Fruit fly (Drosophila melanogaster): ENCODE results near the gene BobA.

BobA gene

dm6 chr3L:14977536-14978495, 31.9 kb upstream of the BobA start (continued):
- TF ChIP-seq Eip93F (GFP tag; optimal IDR thresholded peaks at IDR 0.05) (no peak), net (GFP tag; optimal IDR thresholded peaks at IDR 0.05) (peak; percentile 16), Ets96B (tag; optimal IDR thresholded peaks at IDR 0.05) (peak; percentile 48), fd59A (GFP tag; optimal IDR thresholded peaks at IDR 0.05) (peak; percentile 49), CG8319 (GFP tag; optimal IDR thresholded peaks at IDR 0.05) (peak; percentile 5), CG32006 (GFP tag; optimal IDR thresholded peaks at IDR 0.05) (peak; percentile 61), fd85E (GFP tag; optimal IDR thresholded peaks at IDR 0.05) (no peak), CG3032 (tag; optimal IDR thresholded peaks at IDR 0.05) (peak; percentile 68), CG31627 (GFP tag; optimal IDR thresholded peaks at IDR 0.05) (peak; percentile 65), lz (GFP tag; optimal IDR thresholded peaks at IDR 0.05) (peak; percentile 28), svp (GFP tag) (peak; percentile 91), CG15336 (GFP tag; IDR thresholded peaks at IDR 0.05) (no peak), Sox102F (GFP tag; optimal IDR thresholded peaks at IDR 0.05) (peak; percentile 51), Hr38 (GFP tag; optimal IDR thresholded peaks at IDR 0.05) (no peak), CG1621 (tag; optimal IDR thresholded peaks at IDR 0.05) (peak; percentile 58), eg (GFP tag; IDR thresholded peaks at IDR 0.05) (no peak; the same call in 2 of the 3 replicates), achi (GFP tag; optimal IDR thresholded peaks at IDR 0.05) (peak; percentile 46), Eip78C (GFP tag) (peak; percentile 92), CG10669 (GFP tag; optimal IDR thresholded peaks at IDR 0.05) (peak; percentile 34), vri (GFP tag; optimal IDR thresholded peaks at IDR 0.05) (no peak), ss (GFP tag; optimal IDR thresholded peaks at IDR 0.05) (peak; percentile 2 to 65), CG7368 (GFP tag; optimal IDR thresholded peaks at IDR 0.05) (no peak), CG6163 (GFP tag; IDR thresholded peaks at IDR 0.05) (peak; percentile 52), fkh (GFP tag; optimal IDR thresholded peaks at IDR 0.05) (peak; percentile 92), CG11762 (GFP tag; optimal IDR thresholded peaks at IDR 0.05; ENCODE audit: insufficient read depth) (peak; percentile 23), CG9139 (GFP tag; optimal IDR thresholded peaks at IDR 0.05) (no peak), Hr39 (GFP tag; optimal IDR thresholded peaks at IDR 0.05) (peak; percentile 67), CG6854 (GFP tag; optimal IDR thresholded peaks at IDR 0.05) (no peak), CG8632 (GFP tag; optimal IDR thresholded peaks at IDR 0.05) (peak; percentile 33), Blimp-1 (GFP tag; optimal IDR thresholded peaks at IDR 0.05) (peak; percentile 7), topi (GFP tag; optimal IDR thresholded peaks at IDR 0.05) (peak; percentile 51), acj6 (GFP tag; optimal IDR thresholded peaks at IDR 0.05) (peak; percentile 59), Eip75B (GFP tag; optimal IDR thresholded peaks at IDR 0.05) (peak; percentile 19), Gug (GFP tag; IDR thresholded peaks at IDR 0.05) (no peak)

- TF ChIP-seq esn (GFP tag; optimal IDR thresholded peaks at IDR 0.05) (no peak), CG7368 (GFP tag; optimal IDR thresholded peaks at IDR 0.05) (no peak), CG1621 (tag; optimal IDR thresholded peaks at IDR 0.05) (no peak), ss (GFP tag; optimal IDR thresholded peaks at IDR 0.05) (no peak), acj6 (GFP tag; optimal IDR thresholded peaks at IDR 0.05) (no peak), Sox102F (GFP tag; optimal IDR thresholded peaks at IDR 0.05) (no peak), Blimp-1 (GFP tag; optimal IDR thresholded peaks at IDR 0.05) (no peak), CG10631 (GFP tag; optimal IDR thresholded peaks at IDR 0.05) (no peak), svp (GFP tag) (peak; percentile 35), pdm3 (GFP tag; optimal IDR thresholded peaks at IDR 0.05) (no peak), CG10669 (GFP tag; optimal IDR thresholded peaks at IDR 0.05) (no peak), CG8119 (GFP tag; IDR thresholded peaks at IDR 0.05) (no peak), fkh (GFP tag; optimal IDR thresholded peaks at IDR 0.05) (peak; percentile 29), CG34406 (GFP tag; optimal IDR thresholded peaks at IDR 0.05) (no peak)
These were observed 30.1 kb upstream of the BobA start for dm6 chr3L:14976026-14976425.
